Fruit fly (Drosophila melanogaster): ENCODE data around the gene Whamy.
A peak's percentile ranks its signal among the peaks of the same experiment; 100 is the strongest.

The Whamy gene

DNA sequence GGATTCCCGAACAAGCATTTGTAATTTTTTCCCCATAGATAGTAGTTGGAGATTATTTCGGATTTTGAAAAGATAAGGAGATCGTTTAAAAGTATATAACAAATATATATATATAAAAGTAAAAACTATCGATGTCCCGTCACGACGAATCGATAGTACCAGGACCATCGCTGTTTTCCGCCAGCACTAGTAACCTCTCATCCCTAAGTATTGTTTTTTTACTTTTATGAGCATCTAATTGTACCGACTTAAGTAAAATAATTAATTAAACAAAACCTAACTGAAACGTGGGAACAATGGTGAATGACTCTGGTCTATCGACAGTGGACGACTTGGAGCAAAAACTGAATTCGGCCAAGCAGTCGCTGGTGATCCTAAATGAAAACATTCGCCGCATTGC lies 33.5 kb downstream of the Whamy start, which contains the start of gene Pnn (continued):
- TF ChIP-seq Dll (GFP tag; IDR thresholded peaks at IDR 0.05; ENCODE audit: partially characterized antibody) (peak; percentile 91), CG33213 (GFP tag; optimal IDR thresholded peaks at IDR 0.05) (no peak), hb (GFP tag; IDR thresholded peaks at IDR 0.05; ENCODE audit: partially characterized antibody) (peak; percentile 86), CG14860 (GFP tag; IDR thresholded peaks at IDR 0.05; ENCODE audit: partially characterized antibody) (peak; percentile 81), kay (GFP tag; optimal IDR thresholded peaks at IDR 0.05) (no peak), CG8290 (GFP tag; optimal IDR thresholded peaks at IDR 0.05) (no peak), CG8290 (tag; optimal IDR thresholded peaks at IDR 0.05) (no peak), nau (GFP tag; optimal IDR thresholded peaks at IDR 0.05) (no peak), CG14965 (GFP tag; optimal IDR thresholded peaks at IDR 0.05; ENCODE audit: borderline replicate concordance) (no peak), shn (GFP tag; optimal IDR thresholded peaks at IDR 0.05) (no peak)

DNA sequence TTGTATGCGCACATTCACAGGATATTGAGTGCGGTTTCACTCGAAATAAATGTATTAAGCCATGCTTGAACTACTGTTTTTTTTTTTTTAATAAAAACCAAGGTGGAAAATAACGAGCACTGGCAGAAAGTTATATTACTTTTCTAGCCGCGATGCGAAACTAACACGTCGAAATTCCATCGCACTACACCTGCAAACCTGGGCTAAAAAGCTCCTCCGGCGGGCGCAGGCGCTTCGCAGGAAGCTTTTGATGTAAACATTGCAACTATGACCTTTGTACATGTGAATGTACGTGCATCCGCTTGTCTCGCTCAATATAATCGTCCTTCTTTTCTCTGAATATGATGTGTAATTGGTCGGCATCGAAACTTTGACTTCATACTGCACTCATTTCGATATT lies 34.4 kb downstream of the Whamy start, which contains the start of gene side-VII:
Gene side-VII (minus strand): TSS at position 187 of the 400 bp plus-strand sequence.
- TF ChIP-seq ewg (GFP tag; optimal IDR thresholded peaks at IDR 0.05) (peak; percentile 82), jigr1 (GFP tag; IDR thresholded peaks at IDR 0.05) (no peak), nerfin-1 (tag; optimal IDR thresholded peaks at IDR 0.05) (peak; percentile 96), chinmo (GFP tag; IDR thresholded peaks at IDR 0.05; ENCODE audit: partially characterized antibody) (0 out of 4 replicates have a peak, but pooled peaks have one; percentile 45), HLH3B (GFP tag; IDR thresholded peaks at IDR 0.05) (0 out of 2 replicates have a peak, but pooled peaks have one; percentile 28), sna (GFP tag; IDR thresholded peaks at IDR 0.05; ENCODE audit: partially characterized antibody) (0 out of 2 replicates have a peak, but pooled peaks have one; percentile 13), CG2712 (tag; optimal IDR thresholded peaks at IDR 0.05) (no peak), Hr78 (GFP tag; optimal IDR thresholded peaks at IDR 0.05) (peak in 1 of 2 experiments; percentile 29), CG15479 (GFP tag; optimal IDR thresholded peaks at IDR 0.05) (no peak), mld (GFP tag; IDR thresholded peaks at IDR 0.05; ENCODE audit: partially characterized antibody) (0 out of 3 replicates have a peak, but pooled peaks have one; percentile 4)

DNA sequence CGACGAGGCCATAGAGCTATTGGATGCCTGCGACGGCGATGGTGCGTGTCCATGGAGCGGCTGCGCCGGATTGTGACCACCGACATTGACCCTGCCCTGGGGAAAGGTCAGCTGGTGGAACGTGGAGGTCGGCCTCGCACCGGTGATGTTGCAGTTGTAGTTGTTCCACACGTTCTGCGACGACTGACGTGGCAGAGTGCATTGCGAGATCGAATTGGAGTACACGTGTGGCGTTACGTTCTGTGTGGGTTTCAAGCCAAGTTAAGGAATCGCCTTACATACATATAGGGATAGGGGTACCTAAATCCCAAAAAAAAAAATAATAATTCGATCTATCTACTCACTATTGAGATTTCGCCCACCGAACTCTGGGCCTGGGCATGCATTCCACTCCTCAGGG lies 39.1 kb downstream of the Whamy start:
- TF ChIP-seq bcd (GFP tag; optimal IDR thresholded peaks at IDR 0.05) (no peak), CG15601 (tag; optimal IDR thresholded peaks at IDR 0.05) (no peak), Dp (GFP tag; optimal IDR thresholded peaks at IDR 0.05) (no peak), CG10462 (GFP tag; optimal IDR thresholded peaks at IDR 0.05) (no peak), Med (GFP tag) (peak; percentile 58), sens (GFP tag) (peak; percentile 26), Drgx (GFP tag; IDR thresholded peaks at IDR 0.05) (no peak), Hr51 (GFP tag; optimal IDR thresholded peaks at IDR 0.05) (no peak), bbx (GFP tag; IDR thresholded peaks at IDR 0.05; ENCODE audit: partially characterized antibody) (no peak), CG30403 (GFP tag; optimal IDR thresholded peaks at IDR 0.05) (no peak), CG12155 (GFP tag; optimal IDR thresholded peaks at IDR 0.05) (no peak), CG16779 (GFP tag; IDR thresholded peaks at IDR 0.05) (no peak)

DNA sequence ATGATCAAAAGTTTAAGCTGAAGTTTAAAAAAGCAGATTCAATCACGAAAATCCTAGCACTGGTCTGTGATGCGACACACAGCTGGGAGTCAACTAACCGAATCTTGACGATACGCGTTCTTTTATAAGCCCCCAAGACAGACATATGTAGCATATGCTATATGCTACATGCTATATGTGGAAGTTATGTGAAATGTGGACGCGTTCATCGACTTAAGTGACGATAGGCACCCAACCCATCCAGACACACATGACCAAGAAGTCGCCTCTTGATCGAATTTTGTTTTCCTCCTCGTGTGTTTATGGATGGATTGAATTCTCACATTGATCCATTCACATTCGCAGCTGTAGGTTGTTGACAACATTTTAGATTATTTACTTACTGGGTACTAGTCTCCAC lies 41.1 kb downstream of the Whamy start, which contains the start of gene alphaTub85E:
Gene alphaTub85E (minus strand): TSS at position 101 of the 400 bp plus-strand sequence.
- TF ChIP-seq twi (tag; optimal IDR thresholded peaks at IDR 0.05) = peak; percentile 20
- TF ChIP-seq CG2199 (GFP tag; IDR thresholded peaks at IDR 0.05) = 0 out of 3 replicates have a peak, but pooled peaks have one; percentile 45
- no peak for TF ChIP-seq CG12942 (GFP tag; optimal IDR thresholded peaks at IDR 0.05)
- TF ChIP-seq NC2α (GFP tag; optimal IDR thresholded peaks at IDR 0.05) = no peak
- TF ChIP-seq Med (GFP tag) = peak; percentile 50

Data from whole organism, embryonic.